Worm (Caenorhabditis elegans): ENCODE results near the gene T12E12.6.

- TF ChIP-seq ama-1 (optimal IDR thresholded peaks at IDR 0.05): no peak
- TF ChIP-seq ceh-13 (GFP tag; optimal IDR thresholded peaks at IDR 0.05): no peak
- no peak for TF ChIP-seq hmg-4 (GFP tag; optimal IDR thresholded peaks at IDR 0.05)
- no peak for TF ChIP-seq aly-1 (tag; optimal IDR thresholded peaks at IDR 0.05)
- no peak for TF ChIP-seq tbx-11 (GFP tag; IDR thresholded peaks at IDR 0.05)
- no peak for TF ChIP-seq hmbx-1 (tag; optimal IDR thresholded peaks at IDR 0.05)
- TF ChIP-seq B0310.2 (tag; optimal IDR thresholded peaks at IDR 0.05): no peak
- no peak for TF ChIP-seq F13C5.2 (tag; optimal IDR thresholded peaks at IDR 0.05)
Observed at ce11 chrIV:5554168-5554567, 19.8 kb downstream of the T12E12.6 start.

All from whole organism, early embryonic.